Fruit fly (Drosophila melanogaster) whole organism, embryonic: ENCODE data around the gene Bx.
A peak's percentile ranks its signal among the peaks of the same experiment; 100 is the strongest.

Experiments
- Awh ChIP-seq: fragments of 200-800 bp; sonication (Bioruptor generic); IDR thresholded peaks from 2 replicates; pipeline ENCODE4, ENCODE4 v1.3.6; 2022; ENCODE audit warnings: missing biosample characterization, missing genetic modification characterization
- B-H2 ChIP-seq: fragments of 200-800 bp; sonication (Bioruptor generic); optimal IDR thresholded peaks from 2 replicates; lab custom pipeline; 2018; ENCODE audit warnings: missing biosample characterization, mild to moderate bottlenecking, missing genetic modification characterization
- CG10209 ChIP-seq: fragments of 200-800 bp; sonication (Bioruptor generic); optimal IDR thresholded peaks from 3 replicates; lab custom pipeline; 2017; ENCODE audit warnings: missing biosample characterization, mild to moderate bottlenecking, missing genetic modification characterization, missing genetic modification reagents
- CG10366 ChIP-seq: fragments of 200-800 bp; sonication (Bioruptor generic); IDR thresholded peaks from 2 replicates; pipeline ENCODE4 v1.3.6; 2022; ENCODE audit warnings: missing biosample characterization, missing genetic modification characterization
- CG10431 ChIP-seq: fragments of 200-800 bp; sonication (Bioruptor generic); optimal IDR thresholded peaks from 3 replicates; lab custom pipeline; 2018; ENCODE audit warnings: missing biosample characterization, mild to moderate bottlenecking, missing genetic modification characterization
- CG10462 ChIP-seq: fragments of 200-800 bp; sonication (Bioruptor generic); optimal IDR thresholded peaks from 2 replicates; lab custom pipeline; 2016; ENCODE audit warnings: missing biosample characterization, missing genetic modification characterization
- CG10654 ChIP-seq: fragments of 200-800 bp; sonication (Bioruptor generic); optimal IDR thresholded peaks from 2 replicates; lab custom pipeline; 2016; ENCODE audit warnings: missing biosample characterization, missing genetic modification characterization
- CG10959 ChIP-seq: fragments of 200-800 bp; sonication (Bioruptor generic); IDR thresholded peaks from 2 replicates; pipeline ENCODE4 v1.3.6; 2022; ENCODE audit warnings: missing biosample characterization, missing genetic modification characterization
- CG13424 ChIP-seq: fragments of 200-800 bp; sonication (Bioruptor generic); optimal IDR thresholded peaks from 2 replicates; lab custom pipeline; 2019; ENCODE audit warnings: missing biosample characterization, mild to moderate bottlenecking, missing genetic modification characterization, moderate library complexity
- CG14667 ChIP-seq: fragments of 200-800 bp; sonication (Bioruptor generic); IDR thresholded peaks from 2 replicates; pipeline ENCODE4 v1.3.6; 2022; ENCODE audit warnings: missing biosample characterization, missing genetic modification characterization
- CG1603 ChIP-seq: fragments of 200-800 bp; sonication (Bioruptor generic); optimal IDR thresholded peaks from 2 replicates; lab custom pipeline; 2019; ENCODE audit warnings: missing biosample characterization, mild to moderate bottlenecking, missing genetic modification characterization, moderate library complexity
- CG16863 ChIP-seq: fragments of 200-800 bp; sonication (Bioruptor generic); optimal IDR thresholded peaks from 3 replicates; lab custom pipeline; 2016; ENCODE audit warnings: missing biosample characterization, missing genetic modification characterization
- CG17359 ChIP-seq: fragments of 200-800 bp; sonication (Bioruptor generic); optimal IDR thresholded peaks from 3 replicates; lab custom pipeline; 2018; ENCODE audit warnings: missing biosample characterization, mild to moderate bottlenecking, missing genetic modification characterization, moderate library complexity
- CG18764 ChIP-seq: fragments of 200-800 bp; sonication (Bioruptor generic); optimal IDR thresholded peaks from 3 replicates; lab custom pipeline; 2016; ENCODE audit warnings: missing biosample characterization, missing genetic modification characterization
- CG2875 ChIP-seq: fragments of 200-800 bp; sonication (Bioruptor generic); optimal IDR thresholded peaks from 2 replicates; lab custom pipeline; 2017; ENCODE audit warnings: missing biosample characterization, mild to moderate bottlenecking, missing genetic modification characterization, missing genetic modification reagents
- CG33557 ChIP-seq: fragments of 200-800 bp; sonication (Bioruptor generic); optimal IDR thresholded peaks from 2 replicates; lab custom pipeline; 2019; ENCODE audit warnings: missing biosample characterization, mild to moderate bottlenecking, missing genetic modification characterization, moderate library complexity
- CG4360 ChIP-seq: fragments of 200-800 bp; sonication (Bioruptor generic); IDR thresholded peaks from 2 replicates; pipeline ENCODE4 v1.3.6; 2022; ENCODE audit warnings: missing biosample characterization, missing genetic modification characterization
- CG4404 ChIP-seq: fragments of 200-800 bp; sonication (Bioruptor generic); IDR thresholded peaks from 2 replicates; pipeline ENCODE4 v1.3.6; 2022; ENCODE audit warnings: missing biosample characterization, missing genetic modification characterization
- CG4730 ChIP-seq: fragments of 200-800 bp; sonication (Bioruptor generic); IDR thresholded peaks from 2 replicates; pipeline ENCODE4 v1.3.6; 2022; ENCODE audit warnings: missing biosample characterization, missing genetic modification characterization
- CG8388 ChIP-seq: fragments of 200-800 bp; sonication (Bioruptor generic); optimal IDR thresholded peaks from 2 replicates; lab custom pipeline; 2019; ENCODE audit warnings: missing biosample characterization, mild to moderate bottlenecking, missing genetic modification characterization, moderate library complexity
- CG8765 ChIP-seq: fragments of 200-800 bp; sonication (Bioruptor generic); IDR thresholded peaks from 2 replicates; pipeline ENCODE4 v1.3.6; 2022; ENCODE audit warnings: missing biosample characterization, missing genetic modification characterization
- CTCF ChIP-seq: fragments of 200-800 bp; sonication (Bioruptor generic); optimal IDR thresholded peaks from 2 replicates; lab custom pipeline; 2017; ENCODE audit warnings: missing biosample characterization, mild to moderate bottlenecking, missing genetic modification characterization, moderate library complexity
- Elba2 ChIP-seq: fragments of 200-800 bp; sonication (Bioruptor generic); optimal IDR thresholded peaks from 3 replicates; lab custom pipeline; 2016; ENCODE audit warnings: missing biosample characterization, missing genetic modification characterization
- Fer1 ChIP-seq: fragments of 200-800 bp; sonication (Bioruptor generic); optimal IDR thresholded peaks from 2 replicates; lab custom pipeline; 2017; ENCODE audit warnings: missing biosample characterization, mild to moderate bottlenecking, missing genetic modification characterization
- Fer2 ChIP-seq: fragments of 200-800 bp; sonication (Bioruptor generic); optimal IDR thresholded peaks from 2 replicates; lab custom pipeline; 2018; ENCODE audit warnings: missing biosample characterization, mild to moderate bottlenecking, missing genetic modification characterization, moderate library complexity
- HLH54F ChIP-seq: fragments of 200-800 bp; sonication (Bioruptor generic); optimal IDR thresholded peaks from 3 replicates; lab custom pipeline; 2016; ENCODE audit warnings: missing biosample characterization, missing genetic modification characterization
- Hey ChIP-seq: fragments of 200-800 bp; sonication (Bioruptor generic); optimal IDR thresholded peaks from 3 replicates; lab custom pipeline; 2018; ENCODE audit warnings: missing biosample characterization, mild to moderate bottlenecking, missing genetic modification characterization
- MBD-R2 ChIP-seq: fragments of 200-800 bp; sonication (Bioruptor generic); IDR thresholded peaks from 2 replicates; pipeline ENCODE4 v1.3.6; 2022; ENCODE audit warnings: missing biosample characterization, missing genetic modification characterization
- Neu2 ChIP-seq: fragments of 200-800 bp; sonication (Bioruptor generic); optimal IDR thresholded peaks from 3 replicates; lab custom pipeline; 2016; ENCODE audit warnings: missing biosample characterization, missing genetic modification characterization, borderline replicate concordance
- Opbp ChIP-seq: fragments of 200-800 bp; sonication (Bioruptor generic); IDR thresholded peaks from 3 replicates; pipeline ENCODE4 v1.3.6; 2022; ENCODE audit warnings: missing biosample characterization, missing genetic modification characterization; ENCODE audit not compliant: partially characterized antibody
- Ptx1 ChIP-seq: fragments of 200-800 bp; sonication (Bioruptor generic); IDR thresholded peaks from 2 replicates; pipeline ENCODE4 v1.3.6; 2022; ENCODE audit warnings: missing biosample characterization, missing genetic modification characterization
- Ravus ChIP-seq: fragments of 200-800 bp; sonication (Bioruptor generic); IDR thresholded peaks from 2 replicates; pipeline ENCODE4 v1.3.6; 2022; ENCODE audit warnings: missing biosample characterization, missing genetic modification characterization
- Sin3A ChIP-seq: fragments of >200 bp; optimal IDR thresholded peaks from 2 replicates; lab custom pipeline; 2018
- Vsx1 ChIP-seq: fragments of 200-800 bp; sonication (Bioruptor generic); optimal IDR thresholded peaks from 2 replicates; lab custom pipeline; 2017; ENCODE audit warnings: missing biosample characterization, mild to moderate bottlenecking, missing genetic modification characterization, missing genetic modification reagents
- bcd ChIP-seq: fragments of 200-800 bp; sonication (Bioruptor generic); optimal IDR thresholded peaks from 2 replicates; lab custom pipeline; 2017; ENCODE audit warnings: missing biosample characterization, mild to moderate bottlenecking, missing genetic modification characterization
- cg ChIP-seq: fragments of 200-800 bp; sonication (Bioruptor generic); optimal IDR thresholded peaks from 3 replicates; lab custom pipeline; 2019; ENCODE audit warnings: missing biosample characterization, mild to moderate bottlenecking, missing genetic modification characterization, moderate library complexity
- da ChIP-seq: fragments of 200-800 bp; sonication (Bioruptor generic); optimal IDR thresholded peaks from 2 replicates; lab custom pipeline; 2016; ENCODE audit warnings: missing biosample characterization, missing genetic modification characterization
- dysf ChIP-seq: fragments of 200-800 bp; sonication (Bioruptor generic); IDR thresholded peaks from 3 replicates; pipeline ENCODE4 v1.3.6; 2022; ENCODE audit warnings: missing biosample characterization, missing genetic modification characterization
- fd64A ChIP-seq: fragments of 200-800 bp; sonication (Bioruptor generic); optimal IDR thresholded peaks from 3 replicates; lab custom pipeline; 2018; ENCODE audit warnings: missing biosample characterization, mild to moderate bottlenecking, missing genetic modification characterization
- gce ChIP-seq: fragments of 200-800 bp; sonication (Bioruptor generic); IDR thresholded peaks from 3 replicates; pipeline ENCODE4 v1.3.6; 2022; ENCODE audit warnings: missing biosample characterization, missing genetic modification characterization
- gcm2 ChIP-seq: fragments of 200-800 bp; sonication (Bioruptor generic); optimal IDR thresholded peaks from 2 replicates; lab custom pipeline; 2016; ENCODE audit warnings: missing biosample characterization, missing genetic modification characterization
- gsb ChIP-seq: fragments of 200-800 bp; sonication (Bioruptor generic); IDR thresholded peaks from 2 replicates; pipeline ENCODE4 v1.3.6; 2022; ENCODE audit warnings: missing biosample characterization, missing genetic modification characterization
- ham ChIP-seq: fragments of 200-800 bp; sonication (Bioruptor generic); IDR thresholded peaks from 2 replicates; pipeline ENCODE4 v1.3.6; 2022; ENCODE audit warnings: missing biosample characterization, missing genetic modification characterization
- luna ChIP-seq: fragments of 200-800 bp; sonication (Bioruptor generic); optimal IDR thresholded peaks from 2 replicates; lab custom pipeline; 2016; ENCODE audit warnings: missing biosample characterization, missing genetic modification characterization
- pzg ChIP-seq: fragments of 200-800 bp; sonication (Bioruptor generic); optimal IDR thresholded peaks from 3 replicates; lab custom pipeline; 2018; ENCODE audit warnings: missing biosample characterization, mild to moderate bottlenecking, missing genetic modification characterization, moderate library complexity
- ranshi ChIP-seq: fragments of 200-800 bp; sonication (Bioruptor generic); IDR thresholded peaks from 2 replicates; pipeline ENCODE4 v1.3.6; 2022; ENCODE audit warnings: missing biosample characterization, missing genetic modification characterization
- sima ChIP-seq: fragments of 200-800 bp; sonication (Bioruptor generic); optimal IDR thresholded peaks from 2 replicates; lab custom pipeline; 2016; ENCODE audit warnings: missing biosample characterization, missing genetic modification characterization
- stc ChIP-seq: fragments of 200-800 bp; sonication (Bioruptor generic); IDR thresholded peaks from 2 replicates; pipeline ENCODE4 v1.3.6; 2022; ENCODE audit warnings: missing biosample characterization, missing genetic modification characterization
- tgo ChIP-seq: fragments of 200-800 bp; sonication (Bioruptor generic); IDR thresholded peaks from 3 replicates; pipeline ENCODE4 v1.3.6; 2022; ENCODE audit warnings: missing biosample characterization, missing genetic modification characterization
- unpg ChIP-seq: fragments of 200-800 bp; sonication (Bioruptor generic); optimal IDR thresholded peaks from 3 replicates; lab custom pipeline; 2018; ENCODE audit warnings: missing biosample characterization, mild to moderate bottlenecking, missing genetic modification characterization, moderate library complexity
- wor ChIP-seq: fragments of 200-800 bp; sonication (Bioruptor generic); IDR thresholded peaks from 2 replicates; pipeline ENCODE4 v1.3.6; 2022; ENCODE audit warnings: missing biosample characterization, missing genetic modification characterization
- zf30C ChIP-seq: fragments of 200-800 bp; sonication (Bioruptor generic); optimal IDR thresholded peaks from 3 replicates; lab custom pipeline; 2018; ENCODE audit warnings: missing biosample characterization, mild to moderate bottlenecking, missing genetic modification characterization
- zfh1 ChIP-seq: fragments of 200-800 bp; sonication (Bioruptor generic); IDR thresholded peaks from 3 replicates; pipeline ENCODE4 v1.3.6; 2022; ENCODE audit warnings: missing biosample characterization, missing genetic modification characterization

Bx gene

DNA sequence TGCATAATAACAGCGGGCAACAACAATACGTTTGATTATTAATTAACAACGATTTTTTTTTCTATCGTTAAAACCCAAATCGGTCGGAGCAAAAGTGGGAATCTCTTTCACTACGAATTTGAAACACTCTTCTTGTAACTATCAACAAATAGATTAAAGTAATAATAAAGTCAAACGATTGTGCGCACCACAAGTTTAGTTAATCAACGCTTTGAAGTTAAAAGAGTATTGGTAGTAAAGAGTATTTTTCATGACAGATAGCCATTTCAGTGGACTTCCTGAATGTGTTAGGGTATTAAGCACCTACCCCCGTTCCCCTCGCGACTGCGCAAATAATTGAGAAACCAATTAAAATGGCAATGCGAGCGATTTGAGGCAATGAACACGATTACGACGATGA, 31.6 kb downstream of the Bx start (continued):
- TF ChIP-seq dysf (GFP tag; lab: Robert Waterston, UW) (peak; percentile 92), da (no peak), unpg (GFP tag; lab: Kevin White, UChicago) (peak; percentile 82), Ptx1 (peak; percentile 87), fd64A (GFP tag; lab: Kevin White, UChicago) (no peak), CG13424 (tag; lab: Kevin White, UChicago) (peak; percentile 85), cg (GFP tag; lab: Kevin White, UChicago) (no peak), CG18764 (GFP tag; lab: Kevin White, UChicago) (peak; percentile 47), CG10654 (peak; percentile 58), bcd (GFP tag; lab: Kevin White, UChicago) (peak; percentile 79), MBD-R2 (peak; percentile 77), CG4404 (peak; percentile 69), Neu2 (no peak), CG10431 (GFP tag; lab: Kevin White, UChicago) (no peak), CG10959 (GFP tag; lab: Robert Waterston, UW) (peak; percentile 56), CG4730 (GFP tag; lab: Robert Waterston, UW) (peak; percentile 85), Vsx1 (GFP tag; lab: Kevin White, UChicago) (peak; percentile 50), pzg (GFP tag; lab: Kevin White, UChicago) (no peak), Sin3A (lab: Kevin White, UChicago) (no peak), Fer2 (tag; lab: Kevin White, UChicago) (peak; percentile 61), gsb (peak; percentile 89), Hey (tag; lab: Kevin White, UChicago) (no peak), zfh1 (peak; percentile 82), Ravus (GFP tag; lab: Robert Waterston, UW) (peak; percentile 69), Fer1 (GFP tag; lab: Kevin White, UChicago) (peak; percentile 76), CG4360 (GFP tag; lab: Robert Waterston, UW) (0 out of 2 replicates have a peak, but pooled peaks have one; percentile 17), luna (peak; percentile 33), CG8388 (GFP tag; lab: Kevin White, UChicago) (peak; percentile 47), CG1603 (tag; lab: Kevin White, UChicago) (peak; percentile 85), CG10366 (GFP tag; lab: Robert Waterston, UW) (peak; percentile 77), zf30C (GFP tag; lab: Kevin White, UChicago) (no peak), CG14667 (GFP tag; lab: Robert Waterston, UW) (peak; percentile 81), CG33557 (GFP tag; lab: Kevin White, UChicago) (no peak), stc (GFP tag; lab: Robert Waterston, UW) (peak; percentile 84), sima (GFP tag; lab: Kevin White, UChicago) (peak; percentile 56), CG8765 (peak; percentile 54; the same call in 1 of the 2 replicates), ranshi (GFP tag; lab: Robert Waterston, UW) (peak; percentile 85), Elba2 (GFP tag; lab: Kevin White, UChicago) (no peak), wor (GFP tag; lab: Robert Waterston, UW) (peak; percentile 52), CG16863 (GFP tag; lab: Kevin White, UChicago) (peak; percentile 71), gcm2 (peak; percentile 36), B-H2 (GFP tag; lab: Kevin White, UChicago) (peak; percentile 52), CG10462 (peak; percentile 28), CG2875 (peak; percentile 21), CTCF (no peak), CG10209 (GFP tag; lab: Kevin White, UChicago) (peak; percentile 53), tgo (peak; percentile 91), gce (GFP tag; lab: Robert Waterston, UW) (peak; percentile 45; the same call in 2 of the 3 replicates), Opbp (GFP tag; lab: Robert Waterston, UW) (no peak), CG17359 (tag; lab: Kevin White, UChicago) (peak; percentile 74), Awh (GFP tag; lab: Robert Waterston, UW) (peak; percentile 63; the same call in 1 of the 2 replicates), ham (GFP tag; lab: Robert Waterston, UW) (peak; percentile 12; the same call in 1 of the 2 replicates), HLH54F (GFP tag; lab: Kevin White, UChicago) (peak; percentile 77)
